Fruit fly (Drosophila melanogaster) whole organism, prepupa: ENCODE measurements around the gene Pkg21D.
A peak's percentile ranks its signal among the peaks of the same experiment; 100 is the strongest.

Experiments
- Blimp-1 ChIP-seq: fragments of 200-800 bp; sonication (Bioruptor generic); optimal IDR thresholded peaks from 3 replicates; lab custom pipeline; 2017; ENCODE audit warnings: missing biosample characterization, missing genetic modification characterization, mild to moderate bottlenecking, moderate library complexity, missing genetic modification reagents
- CG10669 ChIP-seq: fragments of 200-800 bp; sonication (Bioruptor generic); optimal IDR thresholded peaks from 3 replicates; lab custom pipeline; 2018; ENCODE audit warnings: missing biosample characterization, mild to moderate bottlenecking, missing genetic modification characterization, moderate library complexity
- CG11294 ChIP-seq: fragments of 200-800 bp; sonication (Bioruptor generic); IDR thresholded peaks from 2 replicates; pipeline ENCODE4 v1.3.6; 2022; ENCODE audit warnings: missing biosample characterization, missing genetic modification characterization
- CG15336 ChIP-seq: fragments of 200-800 bp; sonication (Bioruptor generic); IDR thresholded peaks from 2 replicates; pipeline ENCODE4 v1.3.6; 2022; ENCODE audit warnings: missing biosample characterization, missing genetic modification characterization
- CG16779 ChIP-seq: fragments of 200-800 bp; sonication (Bioruptor generic); optimal IDR thresholded peaks from 3 replicates; lab custom pipeline; 2017; ENCODE audit warnings: missing biosample characterization, mild to moderate bottlenecking, missing genetic modification characterization
- CG32006 ChIP-seq: fragments of 200-800 bp; sonication (Bioruptor generic); optimal IDR thresholded peaks from 3 replicates; lab custom pipeline; 2017; ENCODE audit warnings: missing biosample characterization, mild to moderate bottlenecking, missing genetic modification characterization
- CG34406 ChIP-seq: fragments of 200-800 bp; sonication (Bioruptor generic); optimal IDR thresholded peaks from 3 replicates; lab custom pipeline; 2016; ENCODE audit warnings: missing biosample characterization, missing genetic modification characterization
- CG3919 ChIP-seq: fragments of 200-800 bp; sonication (Bioruptor generic); optimal IDR thresholded peaks from 3 replicates; lab custom pipeline; 2016; ENCODE audit warnings: missing biosample characterization, missing genetic modification characterization
- CG6792 ChIP-seq: fragments of 200-800 bp; sonication (Bioruptor generic); optimal IDR thresholded peaks from 3 replicates; lab custom pipeline; 2016; ENCODE audit warnings: missing biosample characterization, missing genetic modification characterization
- CG8119 ChIP-seq: fragments of 200-800 bp; sonication (Bioruptor generic); IDR thresholded peaks from 3 replicates; pipeline ENCODE4 v1.3.6; 2022; ENCODE audit warnings: missing biosample characterization, missing genetic modification characterization
- Eip75B ChIP-seq: fragments of 200-800 bp; sonication (Bioruptor generic); optimal IDR thresholded peaks from 3 replicates; lab custom pipeline; 2016; ENCODE audit warnings: missing biosample characterization, missing genetic modification characterization
- Eip78C ChIP-seq: fragments of 200-800 bp; sonication (Bioruptor generic); peaks from one replicate; lab custom pipeline; 2016; ENCODE audit warnings: missing biosample characterization, missing genetic modification characterization
- Eip93F ChIP-seq: fragments of 200-800 bp; sonication (Bioruptor generic); optimal IDR thresholded peaks from 2 replicates; lab custom pipeline; 2016; ENCODE audit warnings: missing biosample characterization, mild to moderate bottlenecking, missing genetic modification characterization
- Gug ChIP-seq: fragments of 200-800 bp; sonication (Bioruptor generic); IDR thresholded peaks from 2 replicates; pipeline ENCODE4 v1.3.6; 2022; ENCODE audit warnings: missing biosample characterization, missing genetic modification characterization
- Hr38 ChIP-seq: sonication (Bioruptor generic); optimal IDR thresholded peaks from 2 replicates; lab custom pipeline; 2016; ENCODE audit warnings: missing biosample characterization, missing genetic modification characterization
- Smox ChIP-seq: fragments of 200-800 bp; sonication (Bioruptor generic); optimal IDR thresholded peaks from 3 replicates; lab custom pipeline; 2016; ENCODE audit warnings: missing biosample characterization, missing genetic modification characterization
- Sox14 ChIP-seq: fragments of 200-800 bp; sonication (Bioruptor generic); optimal IDR thresholded peaks from 3 replicates; lab custom pipeline; 2016; ENCODE audit warnings: missing biosample characterization, missing genetic modification characterization
- acj6 ChIP-seq: fragments of 200-800 bp; sonication (Bioruptor generic); optimal IDR thresholded peaks from 3 replicates; lab custom pipeline; 2016; ENCODE audit warnings: missing biosample characterization, missing genetic modification characterization
- dac ChIP-seq: fragments of 200-800 bp; sonication (Bioruptor generic); optimal IDR thresholded peaks from 2 replicates; lab custom pipeline; 2017; ENCODE audit warnings: missing biosample characterization, mild to moderate bottlenecking, missing genetic modification characterization
- dsx ChIP-seq: fragments of 200-800 bp; optimal IDR thresholded peaks from 3 replicates; lab custom pipeline; 2019; ENCODE audit warnings: missing biosample characterization, mild to moderate bottlenecking, missing genetic modification characterization, moderate library complexity; ENCODE audit not compliant: poor library complexity, severe bottlenecking
- eg ChIP-seq: fragments of 200-800 bp; sonication (Bioruptor generic); IDR thresholded peaks from 3 replicates; pipeline ENCODE4 v1.3.6; 2022; ENCODE audit warnings: missing biosample characterization, missing genetic modification characterization
- fkh ChIP-seq: fragments of 200-800 bp; sonication (Bioruptor generic); optimal IDR thresholded peaks from 3 replicates; lab custom pipeline; 2017; ENCODE audit warnings: missing biosample characterization, mild to moderate bottlenecking, missing genetic modification characterization, moderate library complexity
- lz ChIP-seq: fragments of 200-800 bp; sonication (Bioruptor generic); optimal IDR thresholded peaks from 3 replicates; lab custom pipeline; 2016; ENCODE audit warnings: missing biosample characterization, missing genetic modification characterization
- net ChIP-seq: fragments of 200-800 bp; sonication (Bioruptor generic); optimal IDR thresholded peaks from 3 replicates; lab custom pipeline; 2016; ENCODE audit warnings: missing biosample characterization, missing genetic modification characterization
- pdm3 ChIP-seq: fragments of 200-800 bp; sonication (Bioruptor generic); optimal IDR thresholded peaks from 3 replicates; lab custom pipeline; 2016; ENCODE audit warnings: missing biosample characterization, missing genetic modification characterization
- salr ChIP-seq, 2 experiments: fragments of 200-800 bp; sonication (Bioruptor generic); optimal IDR thresholded peaks; 3 replicates each; lab custom pipeline; 2016 to 2018; ENCODE audit warnings: missing biosample characterization in 2 of 2, missing genetic modification characterization in 2 of 2, mild to moderate bottlenecking in 1 of 2
- spab ChIP-seq: fragments of 200-800 bp; sonication (Bioruptor generic); optimal IDR thresholded peaks from 2 replicates; lab custom pipeline; 2017; ENCODE audit warnings: missing biosample characterization, mild to moderate bottlenecking, missing genetic modification characterization, missing genetic modification reagents
- topi ChIP-seq: fragments of 200-800 bp; sonication (Bioruptor generic); optimal IDR thresholded peaks from 3 replicates; lab custom pipeline; 2016; ENCODE audit warnings: missing biosample characterization, missing genetic modification characterization
- vri ChIP-seq: fragments of 200-800 bp; sonication (Bioruptor generic); optimal IDR thresholded peaks from 3 replicates; lab custom pipeline; 2016; ENCODE audit warnings: missing biosample characterization, mild to moderate bottlenecking, missing genetic modification characterization

The Pkg21D gene

dm6 chr2L:745785-746184 is 44.8 kb downstream of the Pkg21D start (continued):
- TF ChIP-seq CG15336 (GFP tag; lab: Robert Waterston, UW) (peak; percentile 30; the same call in 1 of the 2 replicates), Blimp-1 (GFP tag; lab: Kevin White, UChicago) (no peak), dac (GFP tag; lab: Kevin White, UChicago) (no peak), fkh (GFP tag; lab: Kevin White, UChicago) (no peak), Sox14 (no peak), acj6 (no peak), lz (GFP tag; lab: Kevin White, UChicago) (no peak), pdm3 (GFP tag; lab: Kevin White, UChicago) (no peak), CG16779 (tag; lab: Kevin White, UChicago) (no peak), CG3919 (no peak), CG10669 (GFP tag; lab: Kevin White, UChicago) (no peak), CG34406 (GFP tag; lab: Kevin White, UChicago) (no peak), CG11294 (GFP tag; lab: Robert Waterston, UW) (no peak), Gug (GFP tag; lab: Robert Waterston, UW) (no peak), Hr38 (GFP tag; lab: Kevin White, UChicago) (no peak), Smox (GFP tag; lab: Kevin White, UChicago) (no peak), vri (GFP tag; lab: Kevin White, UChicago) (no peak), Eip93F (GFP tag; lab: Kevin White, UChicago) (no peak), salr (GFP tag; optimal IDR thresholded peaks at IDR 0.05; lab: Kevin White, UChicago) (no peak), topi (no peak)

- TF ChIP-seq CG8119 (GFP tag; lab: Robert Waterston, UW) (no peak), CG3919 (no peak), dsx (no peak), spab (GFP tag; lab: Kevin White, UChicago) (no peak), CG32006 (no peak), CG6792 (GFP tag; lab: Kevin White, UChicago) (no peak), CG10669 (GFP tag; lab: Kevin White, UChicago) (no peak), Hr38 (GFP tag; lab: Kevin White, UChicago) (no peak), Eip78C (GFP tag; lab: Kevin White, UChicago) (no peak), Eip75B (GFP tag; lab: Kevin White, UChicago) (no peak)
Observed at dm6 chr2L:744295-744694, 46.3 kb downstream of the Pkg21D start, which contains the start of gene Eaat2. TSS of gene Eaat2 (minus strand) at chr2L:744395.

DNA sequence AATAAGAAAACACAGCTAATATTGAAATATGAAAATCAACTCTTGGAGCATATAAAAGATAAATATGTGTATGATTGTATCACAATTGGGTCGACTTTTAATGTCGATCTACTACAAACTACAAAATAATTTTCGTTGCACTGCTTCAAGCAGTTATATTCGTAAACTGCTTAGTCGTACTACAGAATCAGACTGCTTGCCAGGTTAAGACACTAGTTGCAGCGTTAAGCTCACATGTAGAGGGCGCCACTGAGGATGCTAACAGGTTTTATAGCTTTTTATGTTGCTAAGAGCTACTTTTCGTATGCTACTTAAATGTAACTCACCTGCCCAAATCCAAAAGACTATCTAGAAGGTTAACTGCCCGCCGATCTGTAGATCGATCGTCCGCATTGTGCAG is 50.6 kb downstream of the Pkg21D start:
- TF ChIP-seq net (GFP tag; lab: Kevin White, UChicago), result no peak
- no peak for TF ChIP-seq topi
- no peak for TF ChIP-seq eg (GFP tag; lab: Robert Waterston, UW)
- TF ChIP-seq dsx, result peak; percentile 60
